Fruit fly (Drosophila melanogaster): Measurements from ENCODE around the gene CG45089.
A peak's percentile ranks its signal among the peaks of the same experiment; 100 is the strongest.

The CG45089 gene

DNA sequence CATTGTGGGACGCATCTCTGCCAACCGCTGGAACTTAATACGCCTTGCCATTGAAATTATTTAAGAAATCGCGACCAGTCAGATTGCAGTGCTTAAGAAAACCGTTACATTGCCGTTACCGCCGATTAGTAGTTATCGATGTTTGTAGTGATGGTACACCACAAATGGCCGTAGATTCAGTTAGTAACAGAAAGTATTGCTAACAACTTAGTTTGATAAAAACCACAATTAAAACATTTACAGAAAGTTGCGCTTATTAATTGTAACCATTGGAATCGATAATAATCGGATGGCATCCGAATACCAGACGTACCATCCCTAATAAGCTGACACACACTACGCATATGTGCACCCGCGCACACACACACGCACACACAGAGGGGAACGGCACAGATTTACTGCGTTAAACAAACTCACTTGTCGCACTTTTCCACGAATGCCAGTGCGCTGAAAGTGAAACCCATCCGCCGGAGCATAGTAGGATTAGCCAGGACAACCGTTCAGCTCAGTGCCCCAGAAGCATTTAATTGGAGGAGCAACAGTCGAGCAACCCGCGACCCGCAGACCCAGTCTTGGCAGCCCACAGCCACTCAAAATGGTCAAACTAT lies 26.6 kb upstream of the CG45089 start, which contains the start of the genes hdm and Ykt6 (continued):
- no peak for TF ChIP-seq bigmax (GFP tag; optimal IDR thresholded peaks at IDR 0.05)
- TF ChIP-seq btn (GFP tag; optimal IDR thresholded peaks at IDR 0.05), result peak; percentile 23
- TF ChIP-seq ase (GFP tag; IDR thresholded peaks at IDR 0.05), result peak; percentile 59; the same call in 1 of the 3 replicates
- no peak for TF ChIP-seq D (optimal IDR thresholded peaks at IDR 0.05)
- peak; percentile 48 for TF ChIP-seq D (GFP tag; optimal IDR thresholded peaks at IDR 0.05)
- no peak for TF ChIP-seq Oli (tag; optimal IDR thresholded peaks at IDR 0.05)
- peak; percentile 58 for TF ChIP-seq CG12744 (GFP tag; optimal IDR thresholded peaks at IDR 0.05)
- peak; percentile 62 for TF ChIP-seq wor (GFP tag; IDR thresholded peaks at IDR 0.05)
- TF ChIP-seq gfzf (GFP tag; optimal IDR thresholded peaks at IDR 0.05), result peak; percentile 35
- TF ChIP-seq nerfin-1 (tag; optimal IDR thresholded peaks at IDR 0.05), result peak; percentile 43
- TF ChIP-seq CG3995 (GFP tag; optimal IDR thresholded peaks at IDR 0.05), result peak; percentile 88
- TF ChIP-seq sisA (GFP tag; IDR thresholded peaks at IDR 0.05), result peak; percentile 71
- peak; percentile 87 for TF ChIP-seq her (GFP tag; optimal IDR thresholded peaks at IDR 0.05)
- no peak for TF ChIP-seq CG43689 (GFP tag; IDR thresholded peaks at IDR 0.05)
- peak; percentile 80; the same call in 1 of the 2 replicates for TF ChIP-seq E2f1 (GFP tag; IDR thresholded peaks at IDR 0.05)
- TF ChIP-seq gcm (GFP tag; optimal IDR thresholded peaks at IDR 0.05), result peak; percentile 48
- TF ChIP-seq CG15011 (GFP tag; optimal IDR thresholded peaks at IDR 0.05), result no peak
- TF ChIP-seq fd64A (GFP tag; optimal IDR thresholded peaks at IDR 0.05), result no peak
- peak; percentile 84 for TF ChIP-seq mam (GFP tag; optimal IDR thresholded peaks at IDR 0.05)
- TF ChIP-seq sc (optimal IDR thresholded peaks at IDR 0.05), result no peak
- no peak for TF ChIP-seq sc (GFP tag; optimal IDR thresholded peaks at IDR 0.05)
- peak; percentile 37 for TF ChIP-seq vfl (GFP tag; optimal IDR thresholded peaks at IDR 0.05)
- no peak; the same call in 1 of the 3 replicates for TF ChIP-seq CG11456 (GFP tag; IDR thresholded peaks at IDR 0.05)
- TF ChIP-seq Doc3 (GFP tag; IDR thresholded peaks at IDR 0.05; ENCODE audit: partially characterized antibody), result peak; percentile 98
- no peak for TF ChIP-seq CG17568 (GFP tag; optimal IDR thresholded peaks at IDR 0.05)
- TF ChIP-seq Trl (optimal IDR thresholded peaks at IDR 0.05), result no peak
- peak; percentile 84 for TF ChIP-seq Trl (GFP tag; optimal IDR thresholded peaks at IDR 0.05)
- TF ChIP-seq CG16863 (GFP tag; optimal IDR thresholded peaks at IDR 0.05), result peak; percentile 80
- peak; percentile 74 for TF ChIP-seq CG9215 (GFP tag; IDR thresholded peaks at IDR 0.05)
- no peak for TF ChIP-seq kni (GFP tag; optimal IDR thresholded peaks at IDR 0.05)
- TF ChIP-seq Hr39 (optimal IDR thresholded peaks at IDR 0.05), result no peak
- no peak for TF ChIP-seq CG15479 (GFP tag; optimal IDR thresholded peaks at IDR 0.05)
- peak; percentile 51 for TF ChIP-seq wek (GFP tag; optimal IDR thresholded peaks at IDR 0.05)
- peak; percentile 50 for TF ChIP-seq emc (GFP tag; optimal IDR thresholded peaks at IDR 0.05)
- no peak for TF ChIP-seq Jarid2 (GFP tag; optimal IDR thresholded peaks at IDR 0.05)
- peak; percentile 51 for TF ChIP-seq gsb-n (tag; optimal IDR thresholded peaks at IDR 0.05)
- TF ChIP-seq az2 (GFP tag; optimal IDR thresholded peaks at IDR 0.05), result peak; percentile 77
- TF ChIP-seq CG31365 (tag; optimal IDR thresholded peaks at IDR 0.05), result peak; percentile 36
- TF ChIP-seq CG3847 (GFP tag; IDR thresholded peaks at IDR 0.05), result peak; percentile 84
- peak; percentile 96 for TF ChIP-seq hbn (GFP tag; IDR thresholded peaks at IDR 0.05; ENCODE audit: partially characterized antibody)
- TF ChIP-seq CG3065 (GFP tag; optimal IDR thresholded peaks at IDR 0.05), result peak; percentile 38
- TF ChIP-seq unc-4 (GFP tag; IDR thresholded peaks at IDR 0.05; ENCODE audit: partially characterized antibody), result peak; percentile 97
- peak; percentile 10; the same call in 1 of the 2 replicates for TF ChIP-seq Poxn (GFP tag; IDR thresholded peaks at IDR 0.05)
- TF ChIP-seq dysf (GFP tag; IDR thresholded peaks at IDR 0.05), result peak; percentile 76; the same call in 1 of the 3 replicates
- peak; percentile 98 for TF ChIP-seq Sry-δ (GFP tag; optimal IDR thresholded peaks at IDR 0.05)
- no peak for TF ChIP-seq ind (GFP tag; optimal IDR thresholded peaks at IDR 0.05)
- peak; percentile 27 for TF ChIP-seq Usf (GFP tag; optimal IDR thresholded peaks at IDR 0.05)
- peak; percentile 62 for TF ChIP-seq Atf-2 (GFP tag; optimal IDR thresholded peaks at IDR 0.05)
- TF ChIP-seq z (GFP tag; IDR thresholded peaks at IDR 0.05), result no peak
- no peak for TF ChIP-seq grau (tag; optimal IDR thresholded peaks at IDR 0.05)
- TF ChIP-seq da (GFP tag; optimal IDR thresholded peaks at IDR 0.05), result peak; percentile 26
- TF ChIP-seq CG4424 (GFP tag; optimal IDR thresholded peaks at IDR 0.05), result peak; percentile 74

Measured in whole organism, embryonic.